Fruit fly (Drosophila melanogaster) whole organism, embryonic: ENCODE data around the gene CG14818.

Source experiments
- Aef1 ChIP-seq: fragments of 200-800 bp; sonication (Bioruptor generic); IDR thresholded peaks from 3 replicates; pipeline ENCODE4 v1.3.6; 2022; ENCODE audit warnings: missing biosample characterization, missing genetic modification characterization
- Antp ChIP-seq: fragments of 200-800 bp; sonication (Bioruptor generic); optimal IDR thresholded peaks from 3 replicates; lab custom pipeline; 2016; ENCODE audit warnings: missing biosample characterization, missing genetic modification characterization
- B-H2 ChIP-seq: fragments of 200-800 bp; sonication (Bioruptor generic); optimal IDR thresholded peaks from 2 replicates; lab custom pipeline; 2018; ENCODE audit warnings: missing biosample characterization, mild to moderate bottlenecking, missing genetic modification characterization
- BEAF-32 ChIP-seq: fragments of 200-800 bp; sonication (Bioruptor generic); optimal IDR thresholded peaks from 3 replicates; lab custom pipeline; 2017; ENCODE audit warnings: missing biosample characterization, missing genetic modification characterization, mild to moderate bottlenecking, moderate library complexity, missing genetic modification reagents
- Bdp1 ChIP-seq: fragments of 200-800 bp; sonication (Bioruptor generic); optimal IDR thresholded peaks from 3 replicates; lab custom pipeline; 2016; ENCODE audit warnings: missing biosample characterization, missing genetic modification characterization
- Bgb ChIP-seq: fragments of 200-800 bp; sonication (Bioruptor generic); IDR thresholded peaks from 2 replicates; pipeline ENCODE4 v1.3.6; 2022; ENCODE audit warnings: missing biosample characterization, missing genetic modification characterization; ENCODE audit not compliant: partially characterized antibody
- CG10267 ChIP-seq: fragments of 200-800 bp; sonication (Bioruptor generic); optimal IDR thresholded peaks from 2 replicates; lab custom pipeline; 2018; ENCODE audit warnings: missing biosample characterization, mild to moderate bottlenecking, missing genetic modification characterization, moderate library complexity
- CG10979 ChIP-seq: fragments of 200-800 bp; sonication (Bioruptor generic); optimal IDR thresholded peaks from 2 replicates; lab custom pipeline; 2018; ENCODE audit warnings: missing biosample characterization, mild to moderate bottlenecking, missing genetic modification characterization, moderate library complexity
- CG11560 ChIP-seq: fragments of 200-800 bp; sonication (Bioruptor generic); IDR thresholded peaks from 3 replicates; pipeline ENCODE4 v1.3.6; 2022; ENCODE audit warnings: missing biosample characterization, missing genetic modification characterization
- CG13287 ChIP-seq: fragments of 200-800 bp; sonication (Bioruptor generic); IDR thresholded peaks from 2 replicates; pipeline ENCODE4 v1.3.6; 2022; ENCODE audit warnings: missing biosample characterization, missing genetic modification characterization; ENCODE audit not compliant: partially characterized antibody
- CG13775 ChIP-seq: fragments of 200-800 bp; sonication (Bioruptor generic); optimal IDR thresholded peaks from 3 replicates; lab custom pipeline; 2017; ENCODE audit warnings: missing biosample characterization, mild to moderate bottlenecking, missing genetic modification characterization
- CG17568 ChIP-seq: fragments of 200-800 bp; sonication (Bioruptor generic); optimal IDR thresholded peaks from 2 replicates; lab custom pipeline; 2018; ENCODE audit warnings: missing biosample characterization, mild to moderate bottlenecking, missing genetic modification characterization, moderate library complexity
- CG31441 ChIP-seq: fragments of 200-800 bp; sonication (Bioruptor generic); IDR thresholded peaks from 2 replicates; pipeline ENCODE4 v1.3.6; 2022; ENCODE audit warnings: missing biosample characterization, missing genetic modification characterization
- CG3726 ChIP-seq: fragments of 200-800 bp; sonication (Bioruptor generic); IDR thresholded peaks from 3 replicates; pipeline ENCODE4, ENCODE4 v1.3.6; 2022; ENCODE audit warnings: missing biosample characterization, missing genetic modification characterization
- CG3847 ChIP-seq: fragments of 200-800 bp; sonication (Bioruptor generic); IDR thresholded peaks from 2 replicates; pipeline ENCODE4 v1.3.6; 2022; ENCODE audit warnings: missing biosample characterization, missing genetic modification characterization
- CG4617 ChIP-seq: fragments of 200-800 bp; sonication (Bioruptor generic); optimal IDR thresholded peaks from 3 replicates; lab custom pipeline; 2016; ENCODE audit warnings: missing biosample characterization, missing genetic modification characterization, borderline replicate concordance
- CG4707 ChIP-seq: fragments of 200-800 bp; sonication (Bioruptor generic); optimal IDR thresholded peaks from 2 replicates; lab custom pipeline; 2018; ENCODE audit warnings: missing biosample characterization, mild to moderate bottlenecking, missing genetic modification characterization, moderate library complexity
- CG6791 ChIP-seq: fragments of 200-800 bp; sonication (Bioruptor generic); IDR thresholded peaks from 3 replicates; pipeline ENCODE4 v1.3.6; 2022; ENCODE audit warnings: missing biosample characterization, missing genetic modification characterization; ENCODE audit not compliant: partially characterized antibody
- CG8089 ChIP-seq: fragments of 200-800 bp; sonication (Bioruptor generic); optimal IDR thresholded peaks from 3 replicates; lab custom pipeline; 2016; ENCODE audit warnings: missing biosample characterization, missing genetic modification characterization
- CG9797 ChIP-seq: fragments of 200-800 bp; sonication (Bioruptor generic); optimal IDR thresholded peaks from 3 replicates; lab custom pipeline; 2018; ENCODE audit warnings: missing biosample characterization, mild to moderate bottlenecking, missing genetic modification characterization
- CHES-1-like ChIP-seq: fragments of 200-800 bp; sonication (Bioruptor generic); optimal IDR thresholded peaks from 2 replicates; lab custom pipeline; 2016; ENCODE audit warnings: missing biosample characterization, missing genetic modification characterization
- D19B ChIP-seq: fragments of 200-800 bp; sonication (Bioruptor generic); optimal IDR thresholded peaks from 2 replicates; lab custom pipeline; 2017; ENCODE audit warnings: missing biosample characterization, mild to moderate bottlenecking, missing genetic modification characterization
- Dbx ChIP-seq: fragments of 200-800 bp; sonication (Bioruptor generic); IDR thresholded peaks from 3 replicates; pipeline ENCODE4 v1.3.6; 2022; ENCODE audit warnings: missing biosample characterization, missing genetic modification characterization
- Dip2 ChIP-seq: fragments of 200-800 bp; sonication (Bioruptor generic); IDR thresholded peaks from 2 replicates; pipeline ENCODE4 v1.3.6; 2022; ENCODE audit warnings: missing biosample characterization, missing genetic modification characterization
- Dref ChIP-seq: fragments of 200-800 bp; sonication (Bioruptor generic); IDR thresholded peaks from 2 replicates; pipeline ENCODE4 v1.3.6; 2022; ENCODE audit warnings: missing biosample characterization, missing genetic modification characterization
- Ets65A ChIP-seq: fragments of 200-800 bp; sonication (Bioruptor generic); peaks from one replicate; lab custom pipeline; 2016; ENCODE audit warnings: missing biosample characterization, missing genetic modification characterization
- Fer3 ChIP-seq: fragments of 200-800 bp; sonication (Bioruptor generic); optimal IDR thresholded peaks from 2 replicates; lab custom pipeline; 2018; ENCODE audit warnings: missing biosample characterization, mild to moderate bottlenecking, missing genetic modification characterization, moderate library complexity
- Gug ChIP-seq: fragments of 200-800 bp; sonication (Bioruptor generic); IDR thresholded peaks from 4 replicates; pipeline ENCODE4 v1.3.6; 2022; ENCODE audit warnings: missing biosample characterization, missing genetic modification characterization
- Hey ChIP-seq: fragments of 200-800 bp; sonication (Bioruptor generic); optimal IDR thresholded peaks from 3 replicates; lab custom pipeline; 2018; ENCODE audit warnings: missing biosample characterization, mild to moderate bottlenecking, missing genetic modification characterization
- MESR4 ChIP-seq: fragments of 200-800 bp; sonication (Bioruptor generic); optimal IDR thresholded peaks from 2 replicates; lab custom pipeline; 2018; ENCODE audit warnings: missing biosample characterization, mild to moderate bottlenecking, missing genetic modification characterization, moderate library complexity
- Meics ChIP-seq: fragments of 200-800 bp; sonication (Bioruptor generic); optimal IDR thresholded peaks from 2 replicates; lab custom pipeline; 2017; ENCODE audit warnings: missing biosample characterization, mild to moderate bottlenecking, missing genetic modification characterization
- Six4 ChIP-seq: fragments of 200-800 bp; sonication (Bioruptor generic); optimal IDR thresholded peaks from 2 replicates; lab custom pipeline; 2016; ENCODE audit warnings: missing biosample characterization, missing genetic modification characterization
- Sry-β ChIP-seq: fragments of 200-800 bp; sonication (Bioruptor generic); optimal IDR thresholded peaks from 2 replicates; lab custom pipeline; 2018; ENCODE audit warnings: missing biosample characterization, mild to moderate bottlenecking, missing genetic modification characterization, moderate library complexity
- amos ChIP-seq: fragments of 200-800 bp; sonication (Bioruptor generic); IDR thresholded peaks from 2 replicates; pipeline ENCODE4 v1.3.6; 2022; ENCODE audit warnings: missing biosample characterization, missing genetic modification characterization; ENCODE audit not compliant: partially characterized antibody
- ara ChIP-seq: fragments of 200-800 bp; sonication (Bioruptor generic); IDR thresholded peaks from 2 replicates; pipeline ENCODE4 v1.3.6; 2022; ENCODE audit warnings: missing biosample characterization, missing genetic modification characterization
- chinmo ChIP-seq: fragments of 200-800 bp; sonication (Bioruptor generic); IDR thresholded peaks from 4 replicates; pipeline ENCODE4 v1.3.6; 2022; ENCODE audit warnings: missing biosample characterization, missing genetic modification characterization; ENCODE audit not compliant: partially characterized antibody
- gsb-n ChIP-seq: fragments of 200-800 bp; sonication (Bioruptor generic); optimal IDR thresholded peaks from 3 replicates; lab custom pipeline; 2018; ENCODE audit warnings: missing biosample characterization, mild to moderate bottlenecking, missing genetic modification characterization
- hth ChIP-seq: fragments of >200 bp; optimal IDR thresholded peaks from 2 replicates; lab custom pipeline; 2017; ENCODE audit warnings: inconsistent platforms
- lab ChIP-seq: fragments of 200-800 bp; sonication (Bioruptor generic); optimal IDR thresholded peaks from 3 replicates; lab custom pipeline; 2017; ENCODE audit warnings: missing biosample characterization, missing genetic modification characterization, mild to moderate bottlenecking, moderate library complexity, missing genetic modification reagents
- phol ChIP-seq: fragments of 200-800 bp; sonication (Bioruptor generic); optimal IDR thresholded peaks from 3 replicates; lab custom pipeline; 2018; ENCODE audit warnings: missing biosample characterization, mild to moderate bottlenecking, missing genetic modification characterization, moderate library complexity
- ro ChIP-seq: fragments of 200-800 bp; sonication (Bioruptor generic); IDR thresholded peaks from 2 replicates; pipeline ENCODE4 v1.3.6; 2022; ENCODE audit warnings: missing biosample characterization, missing genetic modification characterization
- salm ChIP-seq: fragments of 200-800 bp; sonication (Bioruptor generic); optimal IDR thresholded peaks from 2 replicates; lab custom pipeline; 2018; ENCODE audit warnings: missing biosample characterization, mild to moderate bottlenecking, missing genetic modification characterization
- slbo ChIP-seq: fragments of 200-800 bp; sonication (Bioruptor generic); IDR thresholded peaks from 2 replicates; pipeline ENCODE4 v1.3.6; 2022; ENCODE audit warnings: missing biosample characterization, missing genetic modification characterization
- sna ChIP-seq: fragments of 200-800 bp; sonication (Bioruptor generic); IDR thresholded peaks from 2 replicates; pipeline ENCODE4 v1.3.6; 2022; ENCODE audit warnings: missing biosample characterization, missing genetic modification characterization; ENCODE audit not compliant: partially characterized antibody
- stwl ChIP-seq: fragments of 200-800 bp; sonication (Bioruptor generic); optimal IDR thresholded peaks from 3 replicates; lab custom pipeline; 2018; ENCODE audit warnings: missing biosample characterization, mild to moderate bottlenecking, missing genetic modification characterization, moderate library complexity
- tio ChIP-seq: fragments of 200-800 bp; sonication (Bioruptor generic); optimal IDR thresholded peaks from 2 replicates; lab custom pipeline; 2017; ENCODE audit warnings: missing biosample characterization, missing genetic modification characterization, inconsistent platforms
- usp ChIP-seq: fragments of >200 bp; optimal IDR thresholded peaks from 2 replicates; lab custom pipeline; 2017; ENCODE audit warnings: missing biosample characterization, missing genetic modification characterization
- zen2 ChIP-seq: fragments of 200-800 bp; sonication (Bioruptor generic); IDR thresholded peaks from 3 replicates; pipeline ENCODE4 v1.3.6; 2022; ENCODE audit warnings: missing biosample characterization, missing genetic modification characterization; ENCODE audit not compliant: partially characterized antibody

Gene CG14818

dm6 chrX:1868586-1869111 is 10.9 kb downstream of the CG14818 start, which contains the start of the genes CG14803 and Pex5 (continued):
- TF ChIP-seq Ets65A (GFP tag; lab: Kevin White, UChicago) (peak; percentile 43), CG3726 (no peak)

dm6 chrX:1865673-1866072 is 13.9 kb downstream of the CG14818 start, which contains the start of the genes Gcna and MED18:
Gene Gcna (minus strand): TSS chrX:1865835.
Gene MED18 (plus strand): TSS chrX:1865909.
- TF ChIP-seq Sry-β (GFP tag; lab: Kevin White, UChicago) (peak; percentile 90), Antp (GFP tag; lab: Kevin White, UChicago) (no peak), CG31441 (GFP tag; lab: Robert Waterston, UW) (no peak), CG4707 (GFP tag; lab: Kevin White, UChicago) (no peak), usp (GFP tag; lab: Kevin White, UChicago) (no peak), CG3847 (no peak), amos (GFP tag; lab: Robert Waterston, UW) (no peak), Meics (GFP tag; lab: Kevin White, UChicago) (no peak), Dip2 (GFP tag; lab: Robert Waterston, UW) (no peak), sna (GFP tag; lab: Robert Waterston, UW) (0 out of 2 replicates have a peak, but pooled peaks have one; percentile 37), Bdp1 (GFP tag; lab: Kevin White, UChicago) (no peak), BEAF-32 (GFP tag; lab: Kevin White, UChicago) (peak; percentile 23), CG17568 (GFP tag; lab: Kevin White, UChicago) (no peak), zen2 (0 out of 3 replicates have a peak, but pooled peaks have one; percentile 22), CG6791 (GFP tag; lab: Robert Waterston, UW) (peak; percentile 46; the same call in 1 of the 3 replicates), B-H2 (GFP tag; lab: Kevin White, UChicago) (no peak), CG10979 (tag; lab: Kevin White, UChicago) (no peak), ro (GFP tag; lab: Robert Waterston, UW) (no peak), Aef1 (GFP tag; lab: Robert Waterston, UW) (no peak), Dref (GFP tag; lab: Robert Waterston, UW) (peak; percentile 75), stwl (tag; lab: Kevin White, UChicago) (peak; percentile 12), ara (no peak), CHES-1-like (GFP tag; lab: Kevin White, UChicago) (no peak), tio (GFP tag; lab: Kevin White, UChicago) (no peak), Fer3 (no peak), slbo (GFP tag; lab: Robert Waterston, UW) (no peak), Dbx (GFP tag; lab: Robert Waterston, UW) (no peak), CG11560 (tag; lab: Robert Waterston, UW) (no peak), chinmo (GFP tag; lab: Robert Waterston, UW) (no peak), MESR4 (GFP tag; lab: Kevin White, UChicago) (peak; percentile 58), hth (no peak), Gug (GFP tag; lab: Robert Waterston, UW) (no peak), D19B (GFP tag; lab: Kevin White, UChicago) (no peak), phol (tag; lab: Kevin White, UChicago) (no peak), Hey (tag; lab: Kevin White, UChicago) (no peak), CG10267 (tag; lab: Kevin White, UChicago) (peak; percentile 24), CG4617 (GFP tag; lab: Kevin White, UChicago) (peak; percentile 17), gsb-n (tag; lab: Kevin White, UChicago) (no peak), lab (GFP tag; lab: Kevin White, UChicago) (no peak), salm (tag; lab: Kevin White, UChicago) (no peak), CG13287 (peak; percentile 55; the same call in 1 of the 2 replicates), Six4 (GFP tag; lab: Kevin White, UChicago) (no peak), Bgb (GFP tag; lab: Robert Waterston, UW) (peak; percentile 25; the same call in 1 of the 2 replicates), CG13775 (GFP tag; lab: Kevin White, UChicago) (no peak), CG9797 (GFP tag; lab: Kevin White, UChicago) (no peak), CG8089 (GFP tag; lab: Kevin White, UChicago) (no peak)
